Worm (Caenorhabditis elegans) whole organism, young adult: ENCODE measurements around the gene rdl-1.

Experiments
- Y79H2A.3 ChIP-seq: fragments of 200-800 bp; sonication (Bioruptor generic); conservative IDR thresholded peaks from 2 replicates; pipeline ENCODE4 v1.3.6; 2022; ENCODE audit warnings: missing genetic modification reagents, missing genetic modification characterization, missing compliant biosample characterization
- ama-1 ChIP-seq, 3 experiments: fragments of 150-350 bp in 1 of 3; sonication (generic microtip) in 2 of 3; optimal IDR thresholded peaks; 2 replicates each; lab custom pipeline; 2014 to 2018; ENCODE audit warnings: missing biosample characterization in 2 of 3, missing genetic modification characterization in 2 of 3, missing genetic modification reagents in 2 of 3
- aptf-3 ChIP-seq: fragments of 200-800 bp; sonication (Bioruptor generic); IDR thresholded peaks from 2 replicates; pipeline ENCODE4 v1.3.6; 2022; ENCODE audit warnings: missing genetic modification characterization, missing compliant biosample characterization
- attf-6 ChIP-seq: fragments of 200-800 bp; sonication (Bioruptor generic); IDR thresholded peaks from 2 replicates; pipeline ENCODE4 v1.3.6; 2022; ENCODE audit warnings: missing genetic modification reagents, missing genetic modification characterization, missing compliant biosample characterization
- cebp-1 ChIP-seq, 2 experiments: fragments of 200-800 bp in 1 of 2; sonication (Bioruptor generic) in 1 of 2; sonication (generic microtip) in 1 of 2; IDR thresholded peaks in 1 of 2; optimal IDR thresholded peaks in 1 of 2; 2 replicates each; pipeline versions ENCODE4 v1.3.6 to Lab custom; 2017 to 2022; ENCODE audit warnings: missing compliant biosample characterization in 2 of 2, missing genetic modification characterization in 2 of 2, mild to moderate bottlenecking in 1 of 2, missing genetic modification reagents in 1 of 2, moderate library complexity in 1 of 2
- him-1 ChIP-seq: sonication (generic microtip); optimal IDR thresholded peaks from 2 replicates; lab custom pipeline; 2016; ENCODE audit warnings: missing genotype, missing genetic modification reagents, missing genetic modification characterization, missing compliant biosample characterization
- lin-40 ChIP-seq: sonication (generic microtip); optimal IDR thresholded peaks from 2 replicates; lab custom pipeline; 2016; ENCODE audit warnings: missing genetic modification characterization, mild to moderate bottlenecking, missing compliant biosample characterization, missing genotype, missing genetic modification reagents
- snpc-4 ChIP-seq, 5 experiments: fragments of 150-350 bp in 1 of 5; sonication (generic microtip) in 4 of 5; optimal IDR thresholded peaks; 2 replicates each; lab custom pipeline; 2014 to 2018; ENCODE audit warnings: missing genetic modification characterization in 5 of 5, missing biosample characterization in 3 of 5, antibody characterized with exemption in 2 of 5, mild to moderate bottlenecking in 2 of 5, missing compliant biosample characterization in 2 of 5, missing genotype in 2 of 5, moderate library complexity in 2 of 5, missing genetic modification reagents in 1 of 5
- tbp1 ChIP-seq: fragments of 200-800 bp; sonication (Bioruptor generic); optimal IDR thresholded peaks from 2 replicates; lab custom pipeline; 2018; ENCODE audit warnings: mild to moderate bottlenecking, missing genetic modification characterization, missing compliant biosample characterization
- unc-130 ChIP-seq: sonication (generic microtip); optimal IDR thresholded peaks from 2 replicates; lab custom pipeline; 2016; ENCODE audit warnings: missing genetic modification reagents, missing genetic modification characterization, missing compliant biosample characterization
- ztf-18 ChIP-seq: sonication (generic microtip); optimal IDR thresholded peaks from 2 replicates; lab custom pipeline; 2016; ENCODE audit warnings: missing genotype, mild to moderate bottlenecking, missing genetic modification characterization, missing compliant biosample characterization
- ztf-28 ChIP-seq: fragments of 200-800 bp; sonication (Bioruptor generic); IDR thresholded peaks from 2 replicates; pipeline ENCODE4 v1.3.6; 2022; ENCODE audit warnings: missing genetic modification reagents, missing genetic modification characterization, missing compliant biosample characterization
- ztf-3 ChIP-seq: fragments of 200-800 bp; sonication (Bioruptor generic); optimal IDR thresholded peaks from 2 replicates; lab custom pipeline; 2018; ENCODE audit warnings: mild to moderate bottlenecking, missing genetic modification characterization, missing compliant biosample characterization

- no peak for TF ChIP-seq snpc-4 (GFP tag; optimal IDR thresholded peaks at IDR 0.05; lab: Kevin White, UChicago)
- TF ChIP-seq snpc-4 (tag; optimal IDR thresholded peaks at IDR 0.05; lab: Kevin White, UChicago), result no peak
- no peak for TF ChIP-seq him-1
- no peak for TF ChIP-seq ztf-18 (tag; lab: Kevin White, UChicago)
- TF ChIP-seq unc-130 (GFP tag; lab: Kevin White, UChicago), result no peak
- no peak for TF ChIP-seq Y79H2A.3 (GFP tag; lab: Robert Waterston, UW)
- TF ChIP-seq ama-1 (optimal IDR thresholded peaks at IDR 0.05; lab: Kevin White, UChicago), result no peak
- no peak for TF ChIP-seq ama-1 (GFP tag; optimal IDR thresholded peaks at IDR 0.05; lab: Kevin White, UChicago)
- TF ChIP-seq lin-40 (tag; lab: Kevin White, UChicago), result no peak
- TF ChIP-seq ztf-3 (GFP tag; lab: Kevin White, UChicago), result no peak
- no peak for TF ChIP-seq tbp1 (GFP tag; lab: Kevin White, UChicago)
- TF ChIP-seq aptf-3 (GFP tag; lab: Robert Waterston, UW), result no peak
- TF ChIP-seq attf-6, result no peak
- TF ChIP-seq ztf-28, result no peak
- no peak for TF ChIP-seq cebp-1 (GFP tag; IDR thresholded peaks at IDR 0.05; lab: Robert Waterston, UW)
- no peak for TF ChIP-seq cebp-1 (tag; optimal IDR thresholded peaks at IDR 0.05; lab: Kevin White, UChicago)
Measured at ce11 chrIV:7812709-7813108, 42.6 kb upstream of the rdl-1 start, which contains the start of gene zgpa-1.
